Worm (Caenorhabditis elegans) whole organism, dauer: ENCODE measurements around the gene Y24F12A.1.

Experiments
- unc-62 ChIP-seq: sonication (generic microtip); optimal IDR thresholded peaks from 2 replicates; lab custom pipeline; 2017; ENCODE audit warnings: missing biosample characterization, missing genetic modification reagents, missing genetic modification characterization

Gene Y24F12A.1

DNA sequence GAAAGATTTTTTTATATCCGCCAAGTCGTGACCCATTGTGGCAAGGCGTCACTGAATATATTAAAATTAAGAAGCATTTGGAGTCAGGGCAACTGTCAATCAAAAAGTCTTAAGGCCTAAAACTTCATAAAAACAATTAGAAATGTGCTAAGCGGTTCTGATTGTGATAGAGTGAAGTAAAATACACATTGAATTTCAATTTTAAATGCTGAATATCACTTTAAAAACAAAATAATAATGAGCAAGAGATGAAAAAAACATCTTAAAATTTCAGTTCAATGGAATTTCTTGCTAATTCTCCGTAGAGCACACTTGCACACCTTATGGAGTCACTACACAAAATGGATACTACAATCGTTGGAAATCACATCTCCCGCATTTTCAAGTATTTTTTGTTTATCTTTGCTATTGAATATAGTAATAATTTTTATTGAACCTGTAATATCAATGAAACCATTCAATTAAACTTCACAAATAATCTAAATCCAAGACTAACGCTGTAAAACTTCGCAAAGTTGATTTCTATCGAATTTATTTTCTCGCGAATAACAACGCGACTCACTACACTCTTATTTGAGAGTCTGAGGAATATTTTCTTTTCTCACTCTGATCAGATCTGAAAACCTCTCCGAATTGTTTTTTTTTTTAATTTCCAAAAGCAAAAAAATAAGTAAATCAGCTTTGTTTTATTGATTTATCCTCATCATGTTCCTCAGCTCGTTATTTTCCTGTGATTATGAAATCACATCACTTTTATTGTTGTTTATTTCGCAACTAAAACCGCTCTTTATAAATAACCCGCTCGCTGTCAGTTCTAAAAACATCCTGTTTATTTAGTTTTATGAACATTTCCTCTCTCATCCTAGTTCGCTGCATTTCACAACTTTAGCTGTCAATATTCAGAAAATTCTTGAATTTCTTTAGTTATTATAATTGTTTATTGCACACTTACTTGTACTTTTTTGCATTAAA lies 30.7 kb downstream of the Y24F12A.1 start, which contains the start of gene mars-1:
Gene mars-1, minus strand, starts transcription at position 51 of the 972 bp plus-strand sequence.
- TF ChIP-seq unc-62: no peak

DNA sequence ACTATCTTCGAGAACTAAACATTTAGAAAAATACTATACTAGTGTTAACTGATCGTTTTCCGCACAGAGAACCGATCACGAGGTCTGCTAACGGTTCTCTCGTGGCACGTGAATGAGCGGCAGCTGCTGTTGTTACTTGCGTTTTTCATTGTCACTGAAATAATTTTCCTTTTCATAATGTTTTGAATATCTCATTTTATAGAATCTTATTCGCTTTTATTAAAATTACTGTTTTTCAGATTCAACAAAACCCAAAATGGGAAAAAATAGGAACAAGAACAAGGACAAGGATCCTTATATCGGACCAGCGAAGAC lies 31.3 kb downstream of the Y24F12A.1 start, which contains the start of gene F58B3.6:
Gene F58B3.6, plus strand, starts transcription at position 240 of the 315 bp plus-strand sequence.
- no peak for TF ChIP-seq unc-62

DNA sequence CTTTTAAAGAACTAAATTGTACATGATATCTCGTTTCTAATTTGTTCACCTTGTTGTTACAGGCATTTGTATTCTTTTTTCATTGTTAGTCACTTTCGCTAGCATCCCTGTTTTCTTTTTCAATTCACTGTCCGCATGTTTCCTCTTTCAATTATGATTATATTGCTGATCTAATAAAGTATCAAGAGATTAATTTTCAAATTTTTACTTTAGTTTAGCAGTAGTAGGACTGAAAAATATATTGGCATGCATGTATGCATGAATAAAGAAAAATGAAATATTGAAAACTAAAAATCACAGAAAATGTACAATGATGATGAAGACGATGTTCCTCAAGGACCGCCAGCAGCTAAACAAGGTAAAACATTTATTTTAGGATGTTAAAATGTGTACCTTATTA lies 33.0 kb downstream of the Y24F12A.1 start, which contains the start of gene rbm-17:
Gene rbm-17, plus strand, starts transcription at position 301 of the 400 bp plus-strand sequence.
- TF ChIP-seq unc-62: no peak

DNA sequence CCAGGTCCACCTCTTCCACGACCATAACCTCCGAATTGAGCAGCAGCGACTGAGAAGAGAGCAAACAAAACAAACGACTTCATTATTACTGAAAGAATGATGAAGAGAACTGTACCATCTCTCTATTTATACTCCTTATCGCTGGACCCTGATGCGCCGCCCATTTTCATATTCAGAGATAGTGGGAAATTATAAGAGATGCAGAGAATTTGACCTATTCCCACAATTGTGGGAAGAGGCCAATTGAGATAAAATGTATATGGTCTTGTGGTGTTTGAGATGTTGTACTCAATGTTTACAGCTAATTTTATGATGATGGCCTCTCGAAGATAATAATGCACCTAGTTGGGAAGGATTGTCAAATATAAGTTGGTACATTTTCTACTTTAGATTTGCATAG lies 35.9 kb downstream of the Y24F12A.1 start, which contains the start of gene ttr-50:
Gene ttr-50, minus strand, starts transcription at position 101 of the 400 bp plus-strand sequence.
- no peak for TF ChIP-seq unc-62

DNA sequence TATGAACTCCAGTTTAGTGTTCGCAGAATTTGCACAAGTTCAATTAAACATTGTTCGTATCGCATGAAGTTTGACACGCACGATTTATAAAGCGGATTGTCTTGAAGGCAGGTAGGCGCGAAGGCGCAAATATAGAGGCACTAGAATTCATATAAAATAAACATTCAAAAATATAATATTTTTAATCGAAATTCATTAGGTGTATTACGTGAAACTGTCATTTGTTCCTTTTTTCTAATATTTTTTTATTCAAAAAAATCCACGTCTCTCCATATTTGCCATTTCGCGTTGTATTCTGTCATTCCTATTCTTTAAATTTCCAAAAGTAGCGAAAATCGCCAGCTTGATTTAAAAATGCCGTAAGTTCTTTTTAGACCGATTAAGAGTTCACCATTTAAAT lies 36.7 kb downstream of the Y24F12A.1 start, which contains the start of gene ZK809.1:
Gene ZK809.1, plus strand, starts transcription at position 301 of the 400 bp plus-strand sequence.
- TF ChIP-seq unc-62: no peak

DNA sequence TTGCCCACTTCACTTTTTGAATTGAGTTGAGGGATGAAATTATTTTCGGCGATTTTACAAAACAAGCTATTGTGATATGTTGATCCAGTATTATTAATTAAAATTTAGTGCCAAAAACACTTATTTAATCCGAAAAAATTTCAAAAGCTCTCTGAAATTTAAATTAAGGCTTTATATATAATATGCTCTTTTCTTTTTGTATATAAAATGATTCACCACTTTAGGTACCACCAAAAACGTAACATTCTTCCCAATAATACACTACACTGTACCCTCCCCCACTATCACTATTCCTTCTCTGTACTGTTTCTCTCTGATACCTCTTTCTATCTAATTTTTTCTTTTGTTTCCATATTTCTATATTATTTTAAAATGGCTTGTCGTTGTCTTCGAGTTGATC lies 38.8 kb downstream of the Y24F12A.1 start, which contains the start of gene prx-2:
Gene prx-2, plus strand, starts transcription at position 301 of the 400 bp plus-strand sequence.
- TF ChIP-seq unc-62: no peak

DNA sequence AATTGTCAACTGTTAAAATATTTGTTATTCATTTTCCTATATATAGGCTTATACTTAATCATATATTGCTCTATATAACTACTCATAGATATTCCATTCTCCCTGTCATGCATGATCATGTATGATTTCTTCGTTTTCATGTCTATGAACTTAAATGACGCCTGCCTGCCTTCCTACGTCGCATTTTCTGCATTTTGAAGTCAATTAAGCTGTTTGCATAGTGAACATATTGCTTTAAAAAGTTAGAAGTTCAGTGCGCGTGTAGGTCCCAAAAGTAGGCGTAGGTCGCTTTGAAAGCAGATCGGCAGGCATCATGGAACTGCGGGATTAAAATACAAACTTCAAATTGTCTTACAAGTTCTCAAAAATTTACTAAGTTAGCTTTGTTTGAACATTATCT lies 39.7 kb downstream of the Y24F12A.1 start:
- no peak for TF ChIP-seq unc-62

DNA sequence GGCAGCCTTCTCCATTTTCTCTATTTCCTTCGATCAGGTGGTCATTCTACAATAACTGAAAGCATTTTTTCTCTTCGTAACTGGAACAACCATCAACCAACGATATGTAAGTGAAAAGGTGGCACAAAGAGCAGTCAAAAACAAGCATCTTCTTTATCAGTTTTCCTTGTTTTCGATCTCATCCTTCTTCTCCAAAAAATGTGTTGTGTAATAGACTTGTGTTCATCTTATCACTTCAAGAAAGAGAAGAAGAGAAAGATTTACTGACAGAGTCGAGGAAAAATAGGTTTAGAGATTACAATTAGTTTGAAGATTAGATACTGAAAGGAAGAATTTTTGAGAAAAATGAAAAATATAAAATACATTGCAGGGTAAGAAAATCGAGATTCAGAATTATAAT lies 40.3 kb downstream of the Y24F12A.1 start:
- TF ChIP-seq unc-62: no peak

DNA sequence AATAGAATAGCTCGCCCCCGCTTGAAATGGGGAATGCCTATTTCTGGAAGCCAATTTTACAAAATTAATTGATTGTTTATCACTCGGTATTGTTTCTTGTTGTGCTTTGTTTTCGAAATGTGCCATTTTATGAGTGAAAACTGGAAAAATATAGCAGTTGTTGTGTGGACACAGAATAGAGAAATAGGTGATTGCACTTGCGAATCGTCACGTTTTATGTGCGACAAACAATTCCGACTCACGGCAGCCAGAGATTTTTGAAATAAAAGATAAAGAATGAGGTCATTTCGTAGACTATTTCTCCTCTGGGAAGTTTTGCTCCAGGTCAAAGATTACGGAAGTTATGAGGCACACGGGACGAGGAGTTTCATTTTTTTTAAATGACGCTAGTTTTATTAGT lies 41.9 kb downstream of the Y24F12A.1 start:
- TF ChIP-seq unc-62: no peak

DNA sequence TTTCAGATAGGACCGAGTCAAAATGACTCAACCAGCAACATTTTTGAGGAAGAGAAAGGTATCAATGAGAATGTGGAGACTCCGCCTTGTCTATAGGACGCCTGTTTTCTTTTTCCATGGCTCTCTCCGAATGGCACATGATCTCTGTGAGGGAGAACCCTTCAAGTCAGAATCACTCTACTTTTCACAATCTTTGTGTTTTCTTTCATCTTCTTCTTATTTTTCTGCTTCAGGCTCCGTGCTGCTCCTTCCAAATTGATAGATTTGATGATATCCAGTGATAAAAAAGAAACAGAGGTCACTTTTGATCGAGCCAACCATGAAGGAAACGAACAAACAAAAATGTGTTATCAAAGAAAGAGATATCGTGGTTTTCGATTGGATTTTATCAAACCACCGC lies 44.0 kb downstream of the Y24F12A.1 start, which contains the start of gene ZK809.8:
Gene ZK809.8, minus strand, starts transcription at position 34 of the 400 bp plus-strand sequence.
- TF ChIP-seq unc-62: no peak

DNA sequence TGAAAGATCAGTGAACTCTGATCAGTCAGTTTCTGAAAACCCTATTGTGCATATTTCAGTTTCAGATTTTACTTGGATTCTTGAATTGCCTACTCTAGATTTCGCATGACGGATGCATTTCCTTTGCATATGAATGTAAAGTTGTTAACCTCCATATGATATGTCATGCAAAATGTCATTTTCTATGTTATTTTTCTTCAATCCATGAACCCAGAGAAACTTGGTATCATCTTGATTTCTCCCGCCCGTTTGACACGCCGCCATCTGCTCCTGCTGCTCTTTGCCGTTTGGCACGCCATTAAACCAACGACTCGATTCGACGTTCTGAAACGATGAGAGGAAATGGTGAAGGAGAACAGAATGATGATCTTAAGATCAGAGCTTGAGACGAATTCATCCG lies 45.3 kb downstream of the Y24F12A.1 start:
- no peak for TF ChIP-seq unc-62

DNA sequence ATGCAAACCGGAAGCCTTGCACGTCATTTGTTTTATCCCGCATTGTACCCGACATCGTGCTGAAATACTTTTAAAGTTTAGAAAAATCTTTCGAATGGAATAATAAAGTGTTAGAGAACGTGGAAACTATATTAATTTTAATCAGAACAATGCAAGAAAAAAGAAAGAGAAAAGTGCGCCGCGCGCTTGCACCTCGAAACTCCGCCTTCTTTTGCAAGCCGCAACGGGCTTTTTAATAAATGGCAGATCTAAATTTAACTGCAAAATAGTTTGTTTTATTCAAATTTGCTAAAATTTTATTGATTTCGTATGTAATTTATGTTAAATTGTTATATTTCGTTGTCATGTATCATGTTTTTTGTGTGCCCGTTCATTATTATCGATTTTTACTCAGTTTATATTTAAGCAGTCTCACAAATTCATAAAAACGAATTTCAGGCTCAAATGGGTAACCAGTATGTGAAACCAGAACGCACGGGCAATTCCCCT lies 47.0 kb downstream of the Y24F12A.1 start, which contains the start of the genes acl-3 and ndub-6:
Gene acl-3, minus strand, starts transcription at position 59 of the 489 bp plus-strand sequence.
Gene ndub-6, plus strand, starts transcription at position 439 of the 489 bp plus-strand sequence.
- no peak for TF ChIP-seq unc-62

DNA sequence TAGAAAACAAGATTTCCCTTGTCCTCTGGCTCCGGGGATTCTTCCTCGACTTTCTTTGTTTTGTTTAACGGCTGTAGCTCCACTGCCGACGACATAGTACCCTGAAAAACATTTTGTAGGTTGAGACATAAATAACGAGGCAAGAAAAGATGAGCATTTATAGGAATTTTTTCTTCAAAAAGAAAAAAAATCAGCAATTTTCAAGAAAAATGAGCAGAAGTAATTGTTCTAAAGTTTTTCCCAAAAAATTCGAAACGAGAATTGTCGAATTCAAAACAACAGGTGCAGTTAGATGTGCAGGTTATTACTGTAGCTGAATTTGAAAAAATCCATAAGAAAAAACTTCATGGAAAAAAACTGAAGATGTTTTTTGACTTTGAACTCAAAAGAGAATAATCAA lies 50.3 kb downstream of the Y24F12A.1 start, which contains the start of gene ent-1:
Gene ent-1, minus strand, starts transcription at position 101 of the 400 bp plus-strand sequence.
- TF ChIP-seq unc-62: no peak

DNA sequence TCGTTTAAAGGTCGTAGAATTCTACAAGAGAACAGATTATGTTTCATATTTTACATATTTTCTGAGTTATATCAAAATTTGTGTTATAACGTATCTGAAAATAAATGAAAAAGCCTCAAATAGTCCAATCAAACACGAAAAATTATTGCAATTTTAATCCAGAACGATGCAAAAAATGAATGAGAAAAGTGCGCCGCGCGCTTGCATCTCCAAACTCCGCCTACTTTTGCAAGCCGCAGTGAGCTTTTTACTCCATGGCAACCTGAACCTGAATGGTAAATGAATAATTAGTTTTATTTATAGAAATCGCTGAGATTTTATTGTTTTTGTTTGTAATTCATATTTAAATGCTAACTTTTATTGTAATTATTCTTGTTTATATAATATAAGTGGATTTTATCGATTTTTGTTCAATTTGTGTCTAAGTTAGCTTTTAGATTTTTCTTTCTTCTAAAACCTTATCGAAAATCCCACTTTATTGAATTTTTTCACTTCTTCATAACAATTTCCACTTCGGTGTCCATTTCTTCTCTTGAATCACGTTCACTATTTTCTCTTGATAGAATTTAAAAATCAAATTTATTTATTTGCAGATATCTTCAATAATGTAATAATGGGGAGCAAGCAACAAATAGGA lies 51.2 kb downstream of the Y24F12A.1 start, which contains the start of gene ZK809.5:
Gene ZK809.5, plus strand, starts transcription at position 587 of the 637 bp plus-strand sequence.
- TF ChIP-seq unc-62: no peak
